Fruit fly (Drosophila melanogaster) whole organism, embryonic: ENCODE measurements around the gene shd.

Experiments used
- Asciz ChIP-seq: fragments of 200-800 bp; sonication (Bioruptor generic); optimal IDR thresholded peaks from 2 replicates; lab custom pipeline; 2017; ENCODE audit warnings: missing biosample characterization, mild to moderate bottlenecking, missing genetic modification characterization, missing genetic modification reagents
- CG11456 ChIP-seq: fragments of 200-800 bp; sonication (Bioruptor generic); IDR thresholded peaks from 3 replicates; pipeline ENCODE4 v1.3.6; 2022; ENCODE audit warnings: missing biosample characterization, missing genetic modification characterization
- CG11723 ChIP-seq: fragments of 200-800 bp; sonication (Bioruptor generic); optimal IDR thresholded peaks from 2 replicates; lab custom pipeline; 2017; ENCODE audit warnings: missing biosample characterization, mild to moderate bottlenecking, missing genetic modification characterization
- CG12391 ChIP-seq: fragments of 200-800 bp; sonication (Bioruptor generic); optimal IDR thresholded peaks from 3 replicates; lab custom pipeline; 2018; ENCODE audit warnings: missing biosample characterization, mild to moderate bottlenecking, missing genetic modification characterization, moderate library complexity
- CG13775 ChIP-seq: fragments of 200-800 bp; sonication (Bioruptor generic); optimal IDR thresholded peaks from 3 replicates; lab custom pipeline; 2017; ENCODE audit warnings: missing biosample characterization, mild to moderate bottlenecking, missing genetic modification characterization
- CG13894 ChIP-seq: fragments of 200-800 bp; sonication (Bioruptor generic); optimal IDR thresholded peaks from 3 replicates; lab custom pipeline; 2018; ENCODE audit warnings: missing biosample characterization, mild to moderate bottlenecking, missing genetic modification characterization, moderate library complexity
- CG17186 ChIP-seq: fragments of 200-800 bp; sonication (Bioruptor generic); optimal IDR thresholded peaks from 3 replicates; lab custom pipeline; 2017; ENCODE audit warnings: missing biosample characterization, missing genetic modification reagents, missing genetic modification characterization
- CG17361 ChIP-seq: fragments of 200-800 bp; sonication (Bioruptor generic); IDR thresholded peaks from 3 replicates; pipeline ENCODE4 v1.3.6; 2022; ENCODE audit warnings: missing biosample characterization, missing genetic modification characterization
- CG17829 ChIP-seq: fragments of 200-800 bp; optimal IDR thresholded peaks from 2 replicates; lab custom pipeline; 2019; ENCODE audit warnings: missing biosample characterization, mild to moderate bottlenecking, missing genetic modification characterization, moderate library complexity
- CG2875 ChIP-seq: fragments of 200-800 bp; sonication (Bioruptor generic); optimal IDR thresholded peaks from 2 replicates; lab custom pipeline; 2017; ENCODE audit warnings: missing biosample characterization, mild to moderate bottlenecking, missing genetic modification characterization, missing genetic modification reagents
- CG31388 ChIP-seq: fragments of 200-800 bp; sonication (Bioruptor generic); optimal IDR thresholded peaks from 2 replicates; lab custom pipeline; 2016; ENCODE audit warnings: missing biosample characterization, missing genetic modification characterization
- CG3281 ChIP-seq: fragments of 200-800 bp; sonication (Bioruptor generic); optimal IDR thresholded peaks from 3 replicates; lab custom pipeline; 2017; ENCODE audit warnings: missing biosample characterization, mild to moderate bottlenecking, missing genetic modification characterization
- CG7372 ChIP-seq: fragments of 200-800 bp; sonication (Bioruptor generic); IDR thresholded peaks from 2 replicates; pipeline ENCODE4 v1.3.6; 2022; ENCODE audit warnings: missing biosample characterization, missing genetic modification characterization
- CG8359 ChIP-seq: fragments of 200-800 bp; sonication (Bioruptor generic); optimal IDR thresholded peaks from 2 replicates; lab custom pipeline; 2017; ENCODE audit warnings: missing biosample characterization, mild to moderate bottlenecking, missing genetic modification characterization, borderline replicate concordance
- CG8478 ChIP-seq: fragments of >200 bp; optimal IDR thresholded peaks from 2 replicates; lab custom pipeline; 2018
- CG8924 ChIP-seq: fragments of 200-800 bp; optimal IDR thresholded peaks from 3 replicates; lab custom pipeline; 2019; ENCODE audit warnings: missing biosample characterization, mild to moderate bottlenecking, missing genetic modification characterization, moderate library complexity
- CG9609 ChIP-seq: fragments of 200-800 bp; sonication (Bioruptor generic); optimal IDR thresholded peaks from 3 replicates; lab custom pipeline; 2016; ENCODE audit warnings: missing biosample characterization, missing genetic modification characterization
- Doc2 ChIP-seq: fragments of 200-800 bp; sonication (Bioruptor generic); IDR thresholded peaks from 2 replicates; pipeline ENCODE4 v1.3.6; 2022; ENCODE audit warnings: missing biosample characterization, missing genetic modification characterization
- Dp ChIP-seq: fragments of 200-800 bp; sonication (Bioruptor generic); optimal IDR thresholded peaks from 2 replicates; lab custom pipeline; 2018; ENCODE audit warnings: missing biosample characterization, mild to moderate bottlenecking, missing genetic modification characterization, moderate library complexity
- Ets65A ChIP-seq: fragments of 200-800 bp; sonication (Bioruptor generic); peaks from one replicate; lab custom pipeline; 2016; ENCODE audit warnings: missing biosample characterization, missing genetic modification characterization
- Fer3 ChIP-seq: fragments of 200-800 bp; sonication (Bioruptor generic); optimal IDR thresholded peaks from 2 replicates; lab custom pipeline; 2018; ENCODE audit warnings: missing biosample characterization, mild to moderate bottlenecking, missing genetic modification characterization, moderate library complexity
- H15 ChIP-seq: fragments of 200-800 bp; sonication (Bioruptor generic); IDR thresholded peaks from 3 replicates; pipeline ENCODE4 v1.3.6; 2022; ENCODE audit warnings: missing biosample characterization, missing genetic modification characterization
- HLHmδ ChIP-seq: fragments of 200-800 bp; sonication (Bioruptor generic); optimal IDR thresholded peaks from 2 replicates; lab custom pipeline; 2018; ENCODE audit warnings: missing biosample characterization, mild to moderate bottlenecking, missing genetic modification characterization, moderate library complexity
- Hmr ChIP-seq: fragments of 200-800 bp; sonication (Bioruptor generic); optimal IDR thresholded peaks from 3 replicates; lab custom pipeline; 2017; ENCODE audit warnings: mild to moderate bottlenecking, missing biosample characterization, missing genetic modification reagents, missing genetic modification characterization
- Med ChIP-seq: fragments of 200-800 bp; sonication (Bioruptor generic); peaks from one replicate; lab custom pipeline; 2016; ENCODE audit warnings: missing biosample characterization, missing genetic modification characterization, mild to moderate bottlenecking, inconsistent platforms, moderate library complexity
- NfI ChIP-seq: fragments of 200-800 bp; sonication (Bioruptor generic); optimal IDR thresholded peaks from 3 replicates; lab custom pipeline; 2018; ENCODE audit warnings: missing biosample characterization, mild to moderate bottlenecking, missing genetic modification characterization, moderate library complexity
- Optix ChIP-seq: fragments of 200-800 bp; sonication (Bioruptor generic); IDR thresholded peaks from 3 replicates; pipeline ENCODE4 v1.3.6; 2022; ENCODE audit warnings: missing biosample characterization, missing genetic modification characterization
- Ptx1 ChIP-seq: fragments of 200-800 bp; sonication (Bioruptor generic); IDR thresholded peaks from 2 replicates; pipeline ENCODE4 v1.3.6; 2022; ENCODE audit warnings: missing biosample characterization, missing genetic modification characterization
- Sox102F ChIP-seq: fragments of 200-800 bp; sonication (Bioruptor generic); optimal IDR thresholded peaks from 2 replicates; lab custom pipeline; 2018; ENCODE audit warnings: missing biosample characterization, mild to moderate bottlenecking, missing genetic modification characterization, moderate library complexity
- Tbp ChIP-seq: fragments of >200 bp; optimal IDR thresholded peaks from 2 replicates; lab custom pipeline; 2018; ENCODE audit warnings: missing biosample characterization, missing genetic modification characterization
- abd-A ChIP-seq: fragments of 200-800 bp; sonication (Bioruptor generic); optimal IDR thresholded peaks from 3 replicates; lab custom pipeline; 2019; ENCODE audit warnings: missing biosample characterization, mild to moderate bottlenecking, missing genetic modification characterization, moderate library complexity
- bowl ChIP-seq: fragments of 200-800 bp; sonication (Bioruptor generic); IDR thresholded peaks from 2 replicates; pipeline ENCODE4 v1.3.6; 2022; ENCODE audit warnings: missing biosample characterization, missing genetic modification characterization
- chn ChIP-seq: fragments of 200-800 bp; sonication (Bioruptor generic); optimal IDR thresholded peaks from 2 replicates; lab custom pipeline; 2016; ENCODE audit warnings: missing biosample characterization, missing genetic modification characterization
- dimm ChIP-seq: fragments of 200-800 bp; sonication (Bioruptor generic); IDR thresholded peaks from 2 replicates; pipeline ENCODE4 v1.3.6; 2022; ENCODE audit warnings: missing biosample characterization, missing genetic modification characterization
- disco-r ChIP-seq: fragments of 200-800 bp; sonication (Bioruptor generic); optimal IDR thresholded peaks from 2 replicates; lab custom pipeline; 2016; ENCODE audit warnings: missing biosample characterization, missing genetic modification characterization
- eve ChIP-seq, 2 experiments: fragments of >200 bp; optimal IDR thresholded peaks; 2 replicates each; lab custom pipeline; 2017; ENCODE audit warnings: missing biosample characterization in 2 of 2, missing genetic modification characterization in 2 of 2
- eyg ChIP-seq: fragments of 200-800 bp; sonication (Bioruptor generic); optimal IDR thresholded peaks from 3 replicates; lab custom pipeline; 2016; ENCODE audit warnings: missing biosample characterization, missing genetic modification characterization
- fru ChIP-seq: fragments of >200 bp; optimal IDR thresholded peaks from 2 replicates; lab custom pipeline; 2017
- hbn ChIP-seq: fragments of 200-800 bp; sonication (Bioruptor generic); IDR thresholded peaks from 2 replicates; pipeline ENCODE4 v1.3.6; 2022; ENCODE audit warnings: missing biosample characterization, missing genetic modification characterization; ENCODE audit not compliant: partially characterized antibody
- hth ChIP-seq: fragments of >200 bp; optimal IDR thresholded peaks from 2 replicates; lab custom pipeline; 2017; ENCODE audit warnings: inconsistent platforms
- lbe ChIP-seq: fragments of 200-800 bp; sonication (Bioruptor generic); optimal IDR thresholded peaks from 2 replicates; lab custom pipeline; 2016; ENCODE audit warnings: missing biosample characterization, mild to moderate bottlenecking, missing genetic modification characterization
- slp2 ChIP-seq: fragments of 200-800 bp; sonication (Bioruptor generic); optimal IDR thresholded peaks from 2 replicates; lab custom pipeline; 2016; ENCODE audit warnings: missing biosample characterization, missing genetic modification characterization
- sob ChIP-seq: fragments of 200-800 bp; sonication (Bioruptor generic); IDR thresholded peaks from 2 replicates; pipeline ENCODE4 v1.3.6; 2022; ENCODE audit warnings: missing biosample characterization, missing genetic modification characterization
- sqz ChIP-seq: fragments of 200-800 bp; sonication (Bioruptor generic); optimal IDR thresholded peaks from 3 replicates; lab custom pipeline; 2018; ENCODE audit warnings: missing biosample characterization, mild to moderate bottlenecking, missing genetic modification characterization
- tup ChIP-seq: fragments of 200-800 bp; sonication (Bioruptor generic); optimal IDR thresholded peaks from 2 replicates; lab custom pipeline; 2016; ENCODE audit warnings: missing biosample characterization, mild to moderate bottlenecking, missing genetic modification characterization, moderate library complexity
- unpg ChIP-seq: fragments of 200-800 bp; sonication (Bioruptor generic); optimal IDR thresholded peaks from 3 replicates; lab custom pipeline; 2018; ENCODE audit warnings: missing biosample characterization, mild to moderate bottlenecking, missing genetic modification characterization, moderate library complexity

shd gene

dm6 chr3L:14612945-14613791 is 1.1 kb upstream of the shd start (continued):
- TF ChIP-seq sqz (GFP tag; lab: Kevin White, UChicago) (peak; percentile 0), CG2875 (peak; percentile 17), CG8359 (no peak), CG8478 (lab: Kevin White, UChicago) (no peak), CG31388 (GFP tag; lab: Kevin White, UChicago) (no peak), dimm (GFP tag; lab: Robert Waterston, UW) (no peak), Tbp (GFP tag; lab: Kevin White, UChicago) (no peak), NfI (GFP tag; lab: Kevin White, UChicago) (no peak), abd-A (tag; lab: Kevin White, UChicago) (peak; percentile 28), HLHmδ (GFP tag; lab: Kevin White, UChicago) (no peak), chn (GFP tag; lab: Kevin White, UChicago) (peak; percentile 14), eve (GFP tag; optimal IDR thresholded peaks at IDR 0.05; lab: Kevin White, UChicago) (no peak), CG12391 (tag; lab: Kevin White, UChicago) (peak; percentile 67), Fer3 (tag; lab: Kevin White, UChicago) (peak; percentile 16), Doc2 (GFP tag; lab: Robert Waterston, UW) (no peak), CG13775 (peak; percentile 53), hth (lab: Kevin White, UChicago) (no peak), CG3281 (GFP tag; lab: Kevin White, UChicago) (peak; percentile 29), hbn (GFP tag; lab: Robert Waterston, UW) (no peak), CG17361 (peak; percentile 74; the same call in 2 of the 3 replicates), CG7372 (no peak), lbe (GFP tag; lab: Kevin White, UChicago) (no peak), CG17186 (GFP tag; lab: Kevin White, UChicago) (no peak), Med (peak; percentile 61), CG9609 (GFP tag; lab: Kevin White, UChicago) (no peak), fru (lab: Kevin White, UChicago) (no peak), disco-r (GFP tag; lab: Kevin White, UChicago) (no peak), Optix (no peak)

- TF ChIP-seq lbe (GFP tag; lab: Kevin White, UChicago) (peak; percentile 41), slp2 (no peak)
- TF ChIP-seq, all 482 proteins: peak for 1
These were observed 929 bp downstream of the shd start for dm6 chr3L:14615187-14615586.

DNA sequence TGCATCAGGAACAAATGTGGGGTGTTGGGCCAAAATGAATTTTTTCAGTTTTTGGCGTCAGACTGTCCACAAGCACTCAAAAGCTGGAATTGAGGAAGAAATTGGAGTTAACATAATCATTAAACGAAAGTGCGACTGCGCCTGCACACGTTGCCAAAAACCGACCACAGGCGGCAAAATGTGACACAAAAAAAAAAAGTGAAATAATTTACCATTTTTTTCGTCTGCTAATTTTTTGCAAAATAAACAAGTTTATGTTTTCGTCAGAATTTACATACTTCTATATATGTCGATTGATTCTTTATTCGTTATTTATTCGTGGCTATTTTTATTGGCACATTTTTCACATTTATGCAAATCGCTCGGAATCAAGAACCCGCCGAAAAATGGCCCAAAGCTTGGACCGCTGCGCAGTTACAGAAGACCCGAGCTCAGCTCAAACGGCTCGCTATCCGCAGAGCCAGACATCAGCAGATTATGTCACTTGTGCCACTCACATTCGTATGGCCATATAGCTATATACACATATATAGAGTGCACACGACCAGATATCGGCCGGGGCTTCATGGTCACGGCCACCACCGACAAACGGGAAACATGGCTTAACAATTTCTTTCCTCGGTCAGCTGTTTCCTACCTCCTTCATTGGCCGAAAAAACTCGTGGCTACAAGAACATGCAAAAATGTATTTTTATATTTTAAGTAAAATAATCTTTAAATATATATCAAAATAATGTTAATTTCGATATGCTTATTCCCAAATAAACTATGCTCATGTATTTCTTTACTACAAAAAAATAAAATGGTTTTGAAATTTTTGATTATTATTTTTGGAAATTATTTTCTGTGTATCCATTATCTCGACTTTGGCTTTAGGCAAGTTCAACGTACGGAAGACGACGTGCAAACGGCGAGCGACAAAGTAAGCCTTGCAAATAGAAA is 2.1 kb downstream of the shd start:
- TF ChIP-seq Ptx1 (0 out of 2 replicates have a peak, but pooled peaks have one; percentile 11), tup (no peak), Sox102F (GFP tag; lab: Kevin White, UChicago) (peak; percentile 37), sob (GFP tag; lab: Robert Waterston, UW) (no peak), eyg (GFP tag; lab: Kevin White, UChicago) (no peak), CG13894 (tag; lab: Kevin White, UChicago) (peak; percentile 92), Dp (GFP tag; lab: Kevin White, UChicago) (no peak), Hmr (no peak), unpg (GFP tag; lab: Kevin White, UChicago) (no peak), CG8924 (tag; lab: Kevin White, UChicago) (peak; percentile 4), H15 (GFP tag; lab: Robert Waterston, UW) (no peak), dimm (GFP tag; lab: Robert Waterston, UW) (no peak), bowl (GFP tag; lab: Robert Waterston, UW) (no peak), Ets65A (GFP tag; lab: Kevin White, UChicago) (peak; percentile 62), Asciz (GFP tag; lab: Kevin White, UChicago) (no peak), CG17829 (no peak), CG11723 (no peak), CG11456 (GFP tag; lab: Robert Waterston, UW) (0 out of 3 replicates have a peak, but pooled peaks have one; percentile 34)
